Worm (Caenorhabditis elegans): ENCODE results near the gene Y50E8A.6.

The Y50E8A.6 gene

ce11 chrV:14696604-14697307, 44.4 kb downstream of the Y50E8A.6 start, which contains the start of gene unc-112 (continued):
- TF ChIP-seq lag-1 (GFP tag; IDR thresholded peaks at IDR 0.05): no peak
- TF ChIP-seq C17E4.6 (GFP tag; IDR thresholded peaks at IDR 0.05): 0 out of 2 replicates have a peak, but pooled peaks have one; percentile 20
- TF ChIP-seq nfya-2 (GFP tag; IDR thresholded peaks at IDR 0.05): no peak
- 0 out of 2 replicates have a peak, but pooled peaks have one; percentile 53 for TF ChIP-seq nfyb-1 (GFP tag; IDR thresholded peaks at IDR 0.05)
- TF ChIP-seq Y79H2A.3 (GFP tag; conservative IDR thresholded peaks at IDR 0.05): no peak
- no peak for TF ChIP-seq mxl-1 (tag; optimal IDR thresholded peaks at IDR 0.05)
- peak; percentile 48 for TF ChIP-seq ztf-18 (tag; optimal IDR thresholded peaks at IDR 0.05)
- TF ChIP-seq nhr-120 (GFP tag; IDR thresholded peaks at IDR 0.05): no peak
- no peak for TF ChIP-seq unc-62 (GFP tag; optimal IDR thresholded peaks at IDR 0.05)
- 0 out of 2 replicates have a peak, but pooled peaks have one; percentile 18 for TF ChIP-seq hsf-1 (GFP tag; IDR thresholded peaks at IDR 0.05)
- TF ChIP-seq Y53G8AR.9 (GFP tag; conservative IDR thresholded peaks at IDR 0.05): no peak
- no peak for TF ChIP-seq ceh-91 (GFP tag; IDR thresholded peaks at IDR 0.05)
- peak; percentile 50 for TF ChIP-seq ets-4 (GFP tag; optimal IDR thresholded peaks at IDR 0.05)

DNA sequence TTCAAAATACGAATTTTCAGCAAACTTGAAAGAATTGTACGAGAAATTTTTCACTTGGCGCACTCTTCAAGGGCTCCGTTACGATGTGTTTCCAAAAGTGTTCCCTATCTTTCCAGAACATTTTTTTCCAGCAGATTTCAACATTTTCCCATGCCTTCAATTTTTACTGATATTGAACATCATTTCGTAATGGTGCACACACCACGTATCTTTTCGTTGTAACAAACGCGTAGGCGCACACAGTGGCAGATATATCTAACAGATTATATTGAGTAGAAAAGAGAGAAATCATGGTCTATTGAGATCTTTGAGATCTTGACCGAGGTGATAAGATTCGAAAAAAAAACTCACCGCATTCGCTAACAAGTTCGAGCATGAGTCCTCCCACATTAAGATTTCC, 45.4 kb downstream of the Y50E8A.6 start:
- TF ChIP-seq aptf-3 (GFP tag; IDR thresholded peaks at IDR 0.05) (no peak), cebp-1 (GFP tag; IDR thresholded peaks at IDR 0.05) (no peak), cebp-1 (tag; optimal IDR thresholded peaks at IDR 0.05) (peak; percentile 57)

ce11 chrV:14689060-14689750, 51.9 kb downstream of the Y50E8A.6 start, which contains the start of gene gasr-8:
Gene gasr-8 (plus strand): TSS chrV:14689110.
- peak; percentile 85 for TF ChIP-seq B0261.1 (tag; optimal IDR thresholded peaks at IDR 0.05)
- no peak for TF ChIP-seq F49E8.2 (tag; optimal IDR thresholded peaks at IDR 0.05; ENCODE audit: insufficient read depth)
- TF ChIP-seq K11D2.4 (GFP tag; IDR thresholded peaks at IDR 0.05): no peak
- TF ChIP-seq mcd-1 (GFP tag; IDR thresholded peaks at IDR 0.05): peak; percentile 15; the same call in 1 of the 2 replicates
- peak; percentile 8 for TF ChIP-seq unc-130 (GFP tag; optimal IDR thresholded peaks at IDR 0.05)
- TF ChIP-seq die-1 (tag; optimal IDR thresholded peaks at IDR 0.05): peak; percentile 48
- no peak for TF ChIP-seq F37B4.10 (GFP tag; IDR thresholded peaks at IDR 0.05)
- TF ChIP-seq madf-8 (GFP tag; conservative IDR thresholded peaks at IDR 0.05): peak; percentile 66
- TF ChIP-seq hmg-20 (GFP tag; IDR thresholded peaks at IDR 0.05): no peak
- peak; percentile 32 for TF ChIP-seq nhr-90 (tag; optimal IDR thresholded peaks at IDR 0.05)
- TF ChIP-seq mel-28 (tag; optimal IDR thresholded peaks at IDR 0.05; ENCODE audit: borderline replicate concordance): no peak
- TF ChIP-seq D2030.7 (GFP tag; IDR thresholded peaks at IDR 0.05): peak; percentile 63
- TF ChIP-seq lin-26 (GFP tag; IDR thresholded peaks at IDR 0.05): peak; percentile 80
- peak; percentile 23; the same call in 1 of the 2 replicates for TF ChIP-seq ekl-4 (GFP tag; IDR thresholded peaks at IDR 0.05)
- TF ChIP-seq hmg-1.2 (GFP tag; IDR thresholded peaks at IDR 0.05): peak; percentile 52
- peak; percentile 76 for TF ChIP-seq nfyb-1 (GFP tag; IDR thresholded peaks at IDR 0.05)
- TF ChIP-seq ZK185.1 (tag; optimal IDR thresholded peaks at IDR 0.05; ENCODE audit: poor library complexity, severe bottlenecking): peak; percentile 45
- TF ChIP-seq tbp1 (GFP tag; optimal IDR thresholded peaks at IDR 0.05): peak; percentile 90
- peak; percentile 73 for TF ChIP-seq hsf-1 (GFP tag; IDR thresholded peaks at IDR 0.05)
- TF ChIP-seq dpl-1 (GFP tag; optimal IDR thresholded peaks at IDR 0.05): no peak
- no peak for TF ChIP-seq attf-3 (GFP tag; conservative IDR thresholded peaks at IDR 0.05)
- no peak for TF ChIP-seq lag-1 (GFP tag; IDR thresholded peaks at IDR 0.05)
- TF ChIP-seq dox-1 (GFP tag; IDR thresholded peaks at IDR 0.05): peak; percentile 45; the same call in 1 of the 2 replicates
- TF ChIP-seq F33H1.4 (GFP tag; IDR thresholded peaks at IDR 0.05): peak; percentile 8; the same call in 1 of the 2 replicates
- peak; percentile 48 for TF ChIP-seq F23B12.7 (tag; optimal IDR thresholded peaks at IDR 0.05; ENCODE audit: insufficient read depth)
- no peak for TF ChIP-seq ceh-40 (GFP tag; IDR thresholded peaks at IDR 0.05)
- TF ChIP-seq ztf-18 (tag; optimal IDR thresholded peaks at IDR 0.05): peak; percentile 23
- TF ChIP-seq snpc-4 (GFP tag; optimal IDR thresholded peaks at IDR 0.05): no peak
- peak in 2 of 4 experiments; percentile 27 to 34 for TF ChIP-seq snpc-4 (tag; optimal IDR thresholded peaks at IDR 0.05)
- no peak for TF ChIP-seq zfh-2 (GFP tag; conservative IDR thresholded peaks at IDR 0.05)
- no peak for TF ChIP-seq F55B11.4 (tag; optimal IDR thresholded peaks at IDR 0.05; ENCODE audit: borderline replicate concordance, insufficient read depth)

All from whole organism, young adult.